Fruit fly (Drosophila melanogaster): ENCODE results near the gene Galk.
A peak's percentile ranks its signal among the peaks of the same experiment; 100 is the strongest.

The Galk gene

dm6 chr3L:9033999-9034626, 48.2 kb upstream of the Galk start (continued):
- TF ChIP-seq CG30020 (tag; optimal IDR thresholded peaks at IDR 0.05) (no peak), ase (GFP tag; IDR thresholded peaks at IDR 0.05) (peak; percentile 39; the same call in 1 of the 3 replicates), Pdp1 (GFP tag; optimal IDR thresholded peaks at IDR 0.05) (peak in 1 of 2 experiments; percentile 43), CG7271 (tag; optimal IDR thresholded peaks at IDR 0.05) (peak; percentile 87), Sry-δ (GFP tag; optimal IDR thresholded peaks at IDR 0.05) (peak; percentile 33), ci (GFP tag; IDR thresholded peaks at IDR 0.05) (peak; percentile 83), vfl (GFP tag; optimal IDR thresholded peaks at IDR 0.05) (no peak), Camta (GFP tag; optimal IDR thresholded peaks at IDR 0.05) (peak; percentile 31), nerfin-1 (tag; optimal IDR thresholded peaks at IDR 0.05) (peak; percentile 70), CG18599 (GFP tag; optimal IDR thresholded peaks at IDR 0.05) (peak; percentile 67), HmgD (GFP tag; optimal IDR thresholded peaks at IDR 0.05) (no peak), Lhr (GFP tag; optimal IDR thresholded peaks at IDR 0.05) (no peak), CG6175 (GFP tag; IDR thresholded peaks at IDR 0.05) (no peak), CG34422 (GFP tag; IDR thresholded peaks at IDR 0.05) (peak; percentile 61; the same call in 1 of the 3 replicates), Sox100B (GFP tag; optimal IDR thresholded peaks at IDR 0.05) (peak; percentile 74), CG17361 (GFP tag; IDR thresholded peaks at IDR 0.05) (peak; percentile 33; the same call in 2 of the 3 replicates), Bgb (GFP tag; IDR thresholded peaks at IDR 0.05; ENCODE audit: partially characterized antibody) (no peak), D (optimal IDR thresholded peaks at IDR 0.05) (no peak), D (GFP tag; optimal IDR thresholded peaks at IDR 0.05) (peak; percentile 78), sr (GFP tag; IDR thresholded peaks at IDR 0.05) (no peak), Fer1 (GFP tag; optimal IDR thresholded peaks at IDR 0.05) (no peak), Spps (tag; optimal IDR thresholded peaks at IDR 0.05) (peak; percentile 85), Atf6 (GFP tag; IDR thresholded peaks at IDR 0.05) (peak; percentile 16; the same call in 1 of the 2 replicates), CG4854 (GFP tag; optimal IDR thresholded peaks at IDR 0.05) (peak; percentile 36), CG33557 (GFP tag; optimal IDR thresholded peaks at IDR 0.05) (peak; percentile 41), CG6813 (GFP tag; optimal IDR thresholded peaks at IDR 0.05) (peak; percentile 61), phol (tag; optimal IDR thresholded peaks at IDR 0.05) (peak; percentile 87), pan (optimal IDR thresholded peaks at IDR 0.05) (no peak), pan (GFP tag; optimal IDR thresholded peaks at IDR 0.05 in 1 of 2, IDR thresholded peaks at IDR 0.05 in 1 of 2) (peak in 1 of 2 experiments; percentile 78), pzg (GFP tag; optimal IDR thresholded peaks at IDR 0.05) (no peak), CG14050 (GFP tag; IDR thresholded peaks at IDR 0.05) (peak; percentile 15; the same call in 1 of the 3 replicates), CG17385 (GFP tag; optimal IDR thresholded peaks at IDR 0.05) (peak; percentile 17), lmd (GFP tag; IDR thresholded peaks at IDR 0.05) (peak; percentile 67), Hsf (GFP tag; optimal IDR thresholded peaks at IDR 0.05) (peak; percentile 6), ap (GFP tag; IDR thresholded peaks at IDR 0.05) (peak; percentile 59), NC2α (GFP tag; optimal IDR thresholded peaks at IDR 0.05) (no peak), fd64A (GFP tag; optimal IDR thresholded peaks at IDR 0.05) (peak; percentile 28), Hand (GFP tag; optimal IDR thresholded peaks at IDR 0.05) (no peak), chinmo (GFP tag; IDR thresholded peaks at IDR 0.05; ENCODE audit: partially characterized antibody) (no peak), CG5245 (GFP tag; optimal IDR thresholded peaks at IDR 0.05) (peak; percentile 70), CG11093 (GFP tag; IDR thresholded peaks at IDR 0.05) (peak; percentile 68; the same call in 2 of the 3 replicates), CG7357 (GFP tag; IDR thresholded peaks at IDR 0.05) (peak; percentile 47; the same call in 1 of the 3 replicates), Xbp1 (GFP tag; optimal IDR thresholded peaks at IDR 0.05) (peak; percentile 43), Asciz (GFP tag; optimal IDR thresholded peaks at IDR 0.05) (peak; percentile 67), CHES-1-like (GFP tag; optimal IDR thresholded peaks at IDR 0.05) (no peak), Hr78 (GFP tag; optimal IDR thresholded peaks at IDR 0.05) (peak in 1 of 2 experiments; percentile 33), CG31441 (GFP tag; IDR thresholded peaks at IDR 0.05) (peak; percentile 57), CG1603 (tag; optimal IDR thresholded peaks at IDR 0.05) (peak; percentile 0), CG10431 (GFP tag; optimal IDR thresholded peaks at IDR 0.05) (no peak)
